Worm (Caenorhabditis elegans): ENCODE results near the gene Y53G8AL.1.
"Not testable (repeated sequence)": the region's sequence is repeated elsewhere in the genome, so short reads cannot be mapped to it uniquely, and the experiment has no call there.

DNA sequence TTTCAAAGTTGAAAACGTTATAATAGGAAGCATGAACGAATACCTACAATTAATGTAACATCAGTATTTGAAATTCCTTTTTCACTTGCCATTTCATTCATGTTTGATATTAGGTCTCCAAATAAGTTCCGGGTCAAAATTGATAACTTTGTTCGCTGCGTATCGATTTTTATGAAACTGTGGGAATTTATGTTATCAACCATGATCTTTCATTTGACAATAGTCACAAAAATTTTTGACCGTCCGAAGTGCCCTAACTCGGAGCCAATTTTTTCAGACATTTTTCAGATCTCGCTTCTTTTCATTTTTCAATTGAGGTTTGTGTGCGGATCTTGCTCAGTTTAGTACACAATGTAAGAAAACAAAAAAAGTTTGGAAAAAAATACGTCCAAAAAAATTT lies 26.8 kb downstream of the Y53G8AL.1 start, which contains the start of gene Y53G8AM.6:
- TF ChIP-seq aly-2, fos-1, ceh-82, nhr-237, skn-1 (tag; optimal IDR thresholded peaks at IDR 0.05): not testable (repeated sequence)

All from whole organism, L2 larva.